Worm (Caenorhabditis elegans): ENCODE data around the gene C18D11.9.

Gene C18D11.9

DNA sequence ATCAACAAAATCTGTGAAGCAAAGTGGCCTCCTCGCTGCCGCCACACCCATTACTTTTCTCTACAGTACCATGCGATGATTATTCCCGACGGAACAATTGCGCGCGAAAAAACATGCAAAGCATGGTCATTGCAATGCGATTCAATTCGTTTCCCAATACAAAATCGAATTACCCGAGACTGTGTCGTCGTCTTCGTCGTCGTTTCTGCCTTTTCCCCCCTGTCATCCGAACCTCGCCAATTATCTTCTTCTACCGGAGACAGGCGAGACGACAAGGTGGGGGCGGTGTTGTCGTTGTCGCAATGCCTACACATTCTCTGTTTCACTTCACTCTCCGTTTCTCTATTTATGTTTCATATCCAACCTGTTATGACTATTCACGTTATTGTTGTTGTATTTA is 2.9 kb downstream of the C18D11.9 start:
- TF ChIP-seq unc-62 (GFP tag; optimal IDR thresholded peaks at IDR 0.05), result no peak

DNA sequence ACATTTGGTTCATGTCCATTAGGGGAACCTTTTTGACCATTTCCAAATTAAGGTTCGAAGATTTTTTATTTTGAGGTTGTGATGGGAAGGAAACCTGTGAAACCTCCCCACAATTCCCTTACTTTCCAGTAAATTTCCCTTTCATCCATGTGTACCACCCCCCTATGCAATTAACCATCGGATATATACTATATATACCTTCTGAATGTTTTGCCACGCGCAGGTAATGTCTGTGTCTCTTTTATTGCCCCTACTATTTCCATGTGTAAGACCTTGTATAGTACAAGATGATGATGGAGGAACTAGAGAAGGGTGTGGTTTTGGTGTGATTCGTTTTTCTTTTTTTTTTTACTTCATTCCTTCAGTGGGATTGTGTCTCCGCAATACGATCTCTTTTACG is 5.7 kb downstream of the C18D11.9 start:
- TF ChIP-seq unc-62 (GFP tag; optimal IDR thresholded peaks at IDR 0.05), result no peak

DNA sequence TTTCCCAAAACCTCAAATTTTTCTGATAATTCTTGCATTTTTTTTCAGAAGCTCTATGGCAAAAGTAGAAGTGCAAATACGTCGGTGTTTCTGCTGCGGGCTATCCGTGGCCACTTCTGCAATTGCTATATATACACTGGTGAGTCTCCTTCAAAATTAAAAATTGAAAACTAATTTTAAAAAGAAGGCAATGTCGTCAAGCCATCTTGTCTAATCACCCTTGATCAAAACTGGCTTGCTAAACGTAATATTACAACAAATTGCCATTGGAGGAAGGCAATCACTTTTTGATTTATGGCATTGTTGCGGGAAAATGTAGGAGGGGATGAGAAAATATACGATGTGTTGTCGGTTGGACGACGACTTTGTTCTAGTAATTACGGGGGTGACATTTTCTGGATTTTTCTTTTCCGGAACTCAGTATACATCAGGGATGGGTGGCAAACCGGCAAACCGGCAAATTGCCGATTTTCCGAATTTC is 7.6 kb downstream of the C18D11.9 start, which contains the start of gene C18D11.1:
Gene C18D11.1 (plus strand): TSS at position 51 of the 481 bp plus-strand sequence.
- no peak for TF ChIP-seq unc-62 (GFP tag; optimal IDR thresholded peaks at IDR 0.05)

DNA sequence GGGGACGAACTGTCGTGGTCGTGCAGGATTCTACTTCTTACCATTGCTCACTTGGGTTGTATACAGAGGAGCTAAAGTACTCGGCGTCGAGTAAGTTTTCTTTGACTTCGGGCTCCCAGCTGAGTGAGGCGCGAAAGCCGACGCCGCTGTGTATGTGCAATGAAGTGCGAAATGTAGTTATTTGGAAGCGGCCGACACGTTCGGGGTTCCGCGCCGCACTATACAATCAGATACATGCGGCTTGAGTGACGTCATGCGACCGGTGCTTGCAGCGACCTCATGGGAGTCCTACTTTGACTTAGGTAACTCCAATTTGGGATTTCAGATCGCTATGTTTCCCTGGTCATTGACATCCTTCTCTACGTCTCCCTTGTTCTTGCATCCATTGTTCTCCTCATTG is 8.9 kb downstream of the C18D11.9 start:
- no peak for TF ChIP-seq unc-62 (GFP tag; optimal IDR thresholded peaks at IDR 0.05)

DNA sequence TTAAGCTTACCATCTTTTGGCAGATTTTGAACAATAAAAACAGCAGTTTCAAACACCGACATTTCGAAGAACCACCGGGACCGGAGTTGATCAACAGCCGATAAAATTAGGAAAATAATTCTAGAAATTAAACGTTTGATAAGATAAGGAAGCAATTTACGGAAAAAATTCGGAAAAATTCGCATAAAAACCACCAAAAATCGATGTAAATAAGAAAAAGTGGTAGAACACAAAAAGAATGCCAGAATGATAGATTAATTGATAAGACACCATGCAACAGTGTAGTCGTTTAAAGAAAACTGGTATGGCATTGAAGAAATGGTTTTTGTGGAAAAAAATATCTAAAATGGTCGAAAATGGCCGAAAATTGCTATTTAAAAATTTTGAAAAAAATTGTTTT is 13.5 kb downstream of the C18D11.9 start, which contains the start of gene maa-1:
Gene maa-1 (minus strand): TSS at position 120 of the 400 bp plus-strand sequence.
- no peak for TF ChIP-seq unc-62 (GFP tag; optimal IDR thresholded peaks at IDR 0.05)

DNA sequence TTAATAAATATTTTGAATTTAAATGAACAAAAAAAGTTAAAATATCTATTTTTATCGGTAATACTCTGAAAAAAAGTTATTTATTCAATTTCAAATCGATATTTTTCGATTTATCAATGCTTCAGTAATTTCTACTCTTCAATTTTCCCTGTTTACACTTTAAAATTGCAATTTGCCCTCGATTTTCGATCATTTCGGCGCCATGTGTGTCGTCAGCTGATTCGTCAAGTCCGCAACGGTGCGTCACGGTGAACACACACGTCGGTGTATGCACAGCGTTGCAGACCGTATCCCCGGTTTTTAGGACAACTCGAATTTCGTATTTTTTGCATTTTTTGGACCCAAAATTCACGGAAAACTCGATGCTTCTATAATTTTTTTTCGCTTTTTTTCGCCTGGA is 14.3 kb downstream of the C18D11.9 start, which contains the start of gene C18D11.3:
Gene C18D11.3 (plus strand): TSS at position 189 of the 400 bp plus-strand sequence.
- no peak for TF ChIP-seq unc-62 (GFP tag; optimal IDR thresholded peaks at IDR 0.05)

DNA sequence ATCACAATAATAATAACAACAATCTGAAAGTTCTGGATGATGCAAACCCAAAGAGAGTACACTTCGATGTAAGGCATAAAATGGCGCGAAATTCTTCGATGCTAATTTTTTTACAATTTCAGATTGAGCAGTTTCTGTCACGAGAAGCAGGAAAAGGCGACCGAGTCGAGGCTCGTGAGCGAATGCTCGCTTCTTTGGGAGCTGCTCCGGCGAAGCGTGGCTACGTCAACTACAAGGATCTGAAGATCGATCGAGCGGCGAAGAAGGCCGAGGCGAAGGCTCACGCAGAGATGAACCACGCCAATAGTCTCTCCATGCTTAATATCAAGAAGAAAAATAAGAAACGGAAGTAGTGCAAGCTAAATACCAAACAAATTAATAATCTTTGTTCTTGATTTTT is 15.2 kb downstream of the C18D11.9 start:
- no peak for TF ChIP-seq unc-62 (GFP tag; optimal IDR thresholded peaks at IDR 0.05)

DNA sequence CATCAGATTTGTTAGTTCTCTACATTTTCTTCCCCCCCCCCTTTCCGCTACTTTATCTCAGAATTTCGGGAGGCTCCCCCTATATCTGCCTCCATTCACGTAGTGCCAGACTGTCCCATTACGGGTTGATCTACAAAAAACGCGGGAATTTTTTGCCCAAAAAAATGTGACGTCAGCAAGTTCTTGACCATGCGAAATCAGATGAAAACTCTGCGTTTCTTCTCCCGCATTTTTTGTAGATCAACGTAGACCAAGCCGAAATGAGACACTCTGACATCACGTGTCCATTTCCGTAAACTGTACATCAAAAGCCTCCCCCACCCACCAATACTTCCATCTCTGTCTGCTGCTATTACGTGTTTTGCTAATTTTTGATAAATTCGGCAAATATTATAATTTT is 15.7 kb downstream of the C18D11.9 start:
- no peak for TF ChIP-seq unc-62 (GFP tag; optimal IDR thresholded peaks at IDR 0.05)

DNA sequence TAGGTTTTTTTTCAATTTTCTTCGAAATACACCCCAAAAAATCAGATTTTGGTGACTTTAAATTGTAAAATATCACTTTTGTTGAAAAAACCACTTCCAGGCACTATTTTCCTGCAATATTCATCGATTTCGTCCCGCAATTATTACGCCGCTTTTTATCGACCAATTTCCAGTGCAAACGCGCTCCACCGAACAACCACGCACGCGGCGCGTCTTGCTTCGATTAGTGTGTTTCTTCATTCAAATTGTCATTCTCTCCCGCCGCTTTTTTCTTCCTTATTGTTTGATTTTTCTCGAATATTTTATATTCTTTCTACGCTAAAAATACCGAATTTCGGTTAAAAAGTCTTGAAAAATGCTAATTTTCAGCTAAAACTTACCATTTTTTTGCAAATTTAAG is 16.7 kb downstream of the C18D11.9 start:
- no peak for TF ChIP-seq unc-62 (GFP tag; optimal IDR thresholded peaks at IDR 0.05)

DNA sequence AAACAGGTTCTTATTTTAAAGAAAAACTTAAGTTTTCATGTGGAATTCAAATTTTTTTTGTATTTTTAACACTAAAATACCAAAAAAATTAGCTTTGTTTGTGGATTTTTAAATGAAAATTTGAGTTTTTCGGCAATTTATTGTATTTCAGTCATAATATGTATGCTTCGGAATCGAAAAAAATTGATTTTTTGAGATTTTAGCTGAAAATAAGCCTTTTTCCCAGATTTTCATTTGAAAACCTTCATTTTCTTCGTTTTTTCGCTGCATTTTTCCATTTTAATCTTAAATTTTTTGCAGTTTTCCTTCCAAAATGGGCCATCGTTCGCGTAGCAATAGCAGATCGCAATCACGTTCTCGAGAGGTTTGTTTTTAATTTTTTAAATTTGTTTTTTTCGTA is 17.2 kb downstream of the C18D11.9 start, which contains the start of gene rsp-8:
Gene rsp-8 (plus strand): TSS at position 301 of the 400 bp plus-strand sequence.
- TF ChIP-seq unc-62 (GFP tag; optimal IDR thresholded peaks at IDR 0.05), result no peak

DNA sequence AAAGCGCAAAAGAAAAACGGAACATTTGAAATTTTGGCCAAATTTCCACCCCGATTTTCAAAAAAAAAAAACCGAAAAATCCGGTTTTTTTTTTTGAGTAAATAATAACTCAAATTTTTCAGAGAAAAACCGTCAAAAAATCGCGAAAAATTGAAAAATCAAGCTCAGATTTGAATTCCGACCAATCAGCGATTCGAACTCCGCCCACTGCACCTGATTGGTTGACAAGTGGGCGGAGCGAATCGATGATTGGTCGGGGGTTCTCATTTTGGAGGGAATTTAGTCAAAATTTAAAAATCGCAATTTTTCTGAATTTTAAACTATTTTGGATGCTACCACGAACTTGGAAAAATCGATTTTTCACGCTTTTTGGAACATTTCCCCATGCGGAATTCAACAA is 20.1 kb downstream of the C18D11.9 start:
- TF ChIP-seq unc-62 (GFP tag; optimal IDR thresholded peaks at IDR 0.05), result no peak

DNA sequence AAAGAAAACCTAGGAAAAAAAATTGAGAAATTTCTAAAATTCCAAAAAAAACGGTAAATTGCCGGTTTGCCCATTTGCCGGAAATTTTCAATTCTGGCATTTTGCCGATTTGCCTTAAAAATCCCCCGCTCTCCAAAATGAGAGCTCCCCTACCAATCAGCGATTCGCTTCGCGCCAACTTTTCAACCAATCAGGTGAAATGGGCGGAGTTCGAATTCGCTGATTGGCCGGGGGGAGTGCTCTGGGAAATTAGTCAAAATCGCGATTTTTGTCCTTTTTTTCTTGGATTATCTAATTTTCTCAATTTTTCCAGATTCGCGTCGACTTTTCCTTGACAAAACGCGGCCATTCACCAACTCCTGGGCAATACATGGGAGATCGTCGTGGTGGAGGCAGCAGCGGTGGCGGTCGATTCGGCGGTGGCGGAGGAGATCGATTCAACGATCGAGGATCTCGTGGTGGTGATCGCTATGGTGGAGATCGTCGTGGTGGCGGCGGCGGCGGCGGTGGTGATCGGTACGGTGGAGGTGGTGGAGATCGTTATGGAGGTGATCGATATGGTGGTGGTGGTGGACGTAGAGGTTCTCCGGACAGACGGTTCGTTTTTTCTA is 20.8 kb downstream of the C18D11.9 start:
- no peak for TF ChIP-seq unc-62 (GFP tag; optimal IDR thresholded peaks at IDR 0.05)

DNA sequence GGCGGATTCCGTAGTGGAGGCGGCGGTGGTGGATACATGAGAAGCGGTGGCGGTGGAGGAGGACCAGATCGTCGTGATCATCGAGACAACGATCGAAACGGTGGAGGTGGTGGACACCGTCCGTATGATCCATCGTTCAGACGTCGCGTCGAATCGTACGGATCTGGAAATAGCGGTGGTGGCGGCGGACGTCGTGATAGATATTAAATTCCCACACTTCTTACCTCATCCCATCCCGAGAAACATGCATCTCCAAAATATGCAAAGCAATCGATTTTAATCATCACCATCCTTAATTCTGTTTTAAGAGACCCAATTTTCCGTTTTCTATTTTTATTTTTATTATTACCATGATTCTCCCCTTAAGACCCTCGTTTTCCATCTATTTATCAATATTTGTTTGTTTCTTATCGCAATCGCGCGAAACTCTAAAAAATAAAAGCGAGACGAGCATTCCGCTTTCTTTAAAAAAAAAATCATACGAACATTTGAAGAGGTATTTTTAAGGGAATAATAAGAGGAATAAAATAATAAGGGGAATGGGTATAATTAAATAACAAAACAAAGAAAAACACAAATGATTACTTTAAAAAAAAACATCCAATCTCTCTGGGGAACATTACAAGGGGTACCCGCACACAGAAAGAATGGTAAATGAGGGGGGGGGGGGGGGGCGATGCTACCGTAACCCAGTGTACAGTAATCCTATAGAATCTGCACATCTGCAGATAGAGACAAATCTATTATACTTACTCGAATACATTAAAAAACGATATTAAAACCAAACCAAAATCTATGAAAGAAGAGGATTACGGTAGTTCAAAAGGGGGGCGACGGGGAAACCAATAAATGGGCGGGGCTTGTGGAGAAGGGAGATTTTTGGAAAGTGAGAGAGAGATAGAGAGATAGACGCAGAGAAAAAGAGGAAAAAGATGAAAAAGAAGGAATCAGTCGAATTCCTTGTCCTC is 21.9 kb downstream of the C18D11.9 start:
- no peak for TF ChIP-seq unc-62 (GFP tag; optimal IDR thresholded peaks at IDR 0.05)

DNA sequence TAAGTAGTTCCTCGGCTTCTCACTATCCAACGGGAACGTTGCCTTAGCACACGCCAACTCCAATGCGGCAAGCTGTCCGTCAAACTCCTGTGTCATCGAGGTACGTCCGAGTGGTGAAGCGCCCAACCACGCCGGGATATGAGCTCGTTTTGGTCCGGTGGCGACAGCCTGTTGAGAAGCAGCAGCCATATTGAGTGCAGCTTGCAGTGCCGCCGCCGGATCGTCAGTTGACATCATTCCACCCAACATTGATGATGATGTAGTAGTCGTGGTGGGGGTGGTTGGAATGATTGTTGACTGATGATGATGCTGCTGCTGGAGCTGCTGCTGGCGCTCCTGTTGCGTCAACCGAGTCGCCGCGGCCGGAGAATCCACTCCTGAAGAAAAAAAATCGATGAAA is 24.5 kb downstream of the C18D11.9 start:
- TF ChIP-seq unc-62 (GFP tag; optimal IDR thresholded peaks at IDR 0.05), result no peak

DNA sequence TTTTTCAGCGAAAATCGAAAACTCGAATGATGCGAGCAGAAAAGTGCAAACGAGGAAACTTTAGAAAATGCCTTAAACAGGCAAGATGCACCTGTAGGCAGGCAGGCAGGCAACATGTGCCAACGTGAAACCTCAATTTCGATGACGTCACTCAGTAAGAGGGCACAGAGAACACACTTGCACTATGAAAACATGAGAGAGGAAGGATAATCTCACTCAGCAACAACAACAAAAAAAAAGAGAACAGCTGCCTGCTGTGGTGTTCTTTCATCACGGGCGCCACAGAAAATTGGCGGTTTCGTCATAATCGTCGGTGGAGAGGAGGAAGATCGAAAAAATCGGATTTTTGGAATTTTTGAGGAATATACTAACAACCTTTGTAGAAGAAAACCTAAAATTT is 25.2 kb downstream of the C18D11.9 start:
- no peak for TF ChIP-seq unc-62 (GFP tag; optimal IDR thresholded peaks at IDR 0.05)

DNA sequence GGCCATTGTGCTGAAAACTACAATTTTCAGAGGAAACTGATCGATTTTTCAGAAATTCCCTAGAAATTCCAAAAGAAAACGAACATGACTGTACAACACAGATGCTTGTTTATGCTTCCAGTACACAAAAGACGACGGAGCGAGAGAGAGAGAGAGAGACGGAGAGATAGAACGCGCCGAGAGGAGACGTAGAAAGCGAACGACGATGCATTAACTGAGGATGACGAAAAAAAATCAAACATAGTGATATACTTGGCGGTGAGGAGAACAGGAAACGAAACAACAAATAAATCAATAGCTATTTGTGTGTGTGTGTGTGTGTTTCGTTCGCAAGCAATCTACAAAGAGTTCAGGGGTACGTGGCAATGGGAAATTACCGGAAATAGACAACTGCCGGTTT is 25.9 kb downstream of the C18D11.9 start:
- TF ChIP-seq unc-62 (GFP tag; optimal IDR thresholded peaks at IDR 0.05), result no peak

DNA sequence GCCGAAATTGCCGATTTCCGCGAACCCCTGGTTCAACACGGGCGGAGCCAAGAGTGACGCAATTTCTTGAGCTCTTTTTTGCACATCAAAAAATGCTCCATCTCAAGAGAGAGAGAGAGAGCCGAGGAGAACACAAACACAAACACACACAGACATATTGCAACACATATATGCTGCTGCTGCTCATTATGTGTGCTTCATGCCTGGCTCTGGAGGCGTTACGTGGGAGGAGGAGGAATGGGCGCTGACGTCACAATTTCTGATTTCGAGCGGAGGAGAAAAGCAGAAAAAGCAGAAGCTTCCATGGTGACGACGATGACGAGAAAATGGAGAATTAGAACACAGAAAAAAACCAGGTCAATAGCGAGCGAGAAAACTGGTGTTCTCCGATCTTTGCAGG is 27.1 kb downstream of the C18D11.9 start:
- no peak for TF ChIP-seq unc-62 (GFP tag; optimal IDR thresholded peaks at IDR 0.05)

All from whole organism, dauer.